Worm (Caenorhabditis elegans): ENCODE results near the gene F53E4.1.

DNA sequence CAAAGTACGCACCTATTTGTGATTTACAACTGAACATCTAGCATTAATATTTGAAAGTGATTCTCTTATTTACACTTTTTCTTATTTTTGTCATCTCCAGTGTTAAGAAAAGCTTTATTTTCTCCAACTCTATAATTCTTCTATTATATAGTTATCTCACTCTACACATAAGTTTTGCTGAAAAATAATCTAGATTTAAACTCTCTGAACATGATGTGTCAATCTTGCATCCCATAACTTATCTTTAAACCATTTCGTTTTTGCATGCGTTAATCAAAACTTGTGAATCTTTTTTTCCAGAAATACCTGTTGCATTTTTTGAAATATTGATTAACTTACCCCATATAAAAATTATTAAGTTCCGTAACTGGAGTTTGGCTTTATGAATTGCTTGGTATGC, 21.9 kb upstream of the F53E4.1 start, which contains the start of gene nhr-268:
- TF ChIP-seq jun-1 (tag; optimal IDR thresholded peaks at IDR 0.05) (no peak), snpc-4 (tag; optimal IDR thresholded peaks at IDR 0.05) (no peak), elt-2 (tag; optimal IDR thresholded peaks at IDR 0.05) (no peak), lin-15B (tag; optimal IDR thresholded peaks at IDR 0.05) (no peak), skn-1 (tag; optimal IDR thresholded peaks at IDR 0.05) (no peak), ztf-4 (tag; optimal IDR thresholded peaks at IDR 0.05) (no peak), sea-2 (GFP tag; optimal IDR thresholded peaks at IDR 0.05) (no peak), unc-39 (tag; optimal IDR thresholded peaks at IDR 0.05) (no peak), nhr-11 (tag; optimal IDR thresholded peaks at IDR 0.05) (no peak), nhr-28 (tag; optimal IDR thresholded peaks at IDR 0.05) (no peak), zag-1 (tag; optimal IDR thresholded peaks at IDR 0.05) (no peak)
